Fruit fly (Drosophila melanogaster) whole organism, embryonic: ENCODE results near the gene cyr.

Experiments
- Bgb ChIP-seq: fragments of 200-800 bp; sonication (Bioruptor generic); IDR thresholded peaks from 2 replicates; pipeline ENCODE4 v1.3.6; 2022; ENCODE audit warnings: missing biosample characterization, missing genetic modification characterization; ENCODE audit not compliant: partially characterized antibody
- CG10267 ChIP-seq: fragments of 200-800 bp; sonication (Bioruptor generic); optimal IDR thresholded peaks from 2 replicates; lab custom pipeline; 2018; ENCODE audit warnings: missing biosample characterization, mild to moderate bottlenecking, missing genetic modification characterization, moderate library complexity
- CG10274 ChIP-seq: fragments of 200-800 bp; sonication (Bioruptor generic); optimal IDR thresholded peaks from 3 replicates; lab custom pipeline; 2017; ENCODE audit warnings: missing biosample characterization, mild to moderate bottlenecking, missing genetic modification characterization
- CG12071 ChIP-seq: fragments of 200-800 bp; sonication (Bioruptor generic); optimal IDR thresholded peaks from 3 replicates; lab custom pipeline; 2018; ENCODE audit warnings: missing biosample characterization, mild to moderate bottlenecking, missing genetic modification characterization
- CG12104 ChIP-seq: fragments of 200-800 bp; sonication (Bioruptor generic); optimal IDR thresholded peaks from 3 replicates; lab custom pipeline; 2016; ENCODE audit warnings: missing biosample characterization, missing genetic modification characterization
- CG12236 ChIP-seq: fragments of 200-800 bp; sonication (Bioruptor generic); optimal IDR thresholded peaks from 2 replicates; lab custom pipeline; 2016; ENCODE audit warnings: missing biosample characterization, missing genetic modification characterization
- CG12299 ChIP-seq: fragments of 200-800 bp; sonication (Bioruptor generic); optimal IDR thresholded peaks from 2 replicates; lab custom pipeline; 2018; ENCODE audit warnings: missing biosample characterization, mild to moderate bottlenecking, missing genetic modification characterization
- CG1233 ChIP-seq: fragments of 200-800 bp; sonication (Bioruptor generic); optimal IDR thresholded peaks from 4 replicates; lab custom pipeline; 2018; ENCODE audit warnings: missing biosample characterization, mild to moderate bottlenecking, missing genetic modification characterization
- CG12744 ChIP-seq: fragments of 200-800 bp; sonication (Bioruptor generic); optimal IDR thresholded peaks from 2 replicates; lab custom pipeline; 2016; ENCODE audit warnings: missing biosample characterization, missing genetic modification characterization
- CG13296 ChIP-seq: fragments of 200-800 bp; sonication (Bioruptor generic); optimal IDR thresholded peaks from 3 replicates; lab custom pipeline; 2018; ENCODE audit warnings: missing biosample characterization, mild to moderate bottlenecking, missing genetic modification characterization
- CG17912 ChIP-seq: fragments of 200-800 bp; sonication (Bioruptor generic); optimal IDR thresholded peaks from 2 replicates; lab custom pipeline; 2018; ENCODE audit warnings: missing biosample characterization, mild to moderate bottlenecking, missing genetic modification characterization
- CG2129 ChIP-seq: fragments of 200-800 bp; sonication (Bioruptor generic); IDR thresholded peaks from 2 replicates; pipeline ENCODE4 v1.3.6; 2022; ENCODE audit warnings: missing biosample characterization, missing genetic modification characterization; ENCODE audit not compliant: partially characterized antibody
- CG3065 ChIP-seq: fragments of 200-800 bp; sonication (Bioruptor generic); optimal IDR thresholded peaks from 2 replicates; lab custom pipeline; 2016; ENCODE audit warnings: missing biosample characterization, missing genetic modification characterization
- CG4404 ChIP-seq: fragments of 200-800 bp; sonication (Bioruptor generic); IDR thresholded peaks from 2 replicates; pipeline ENCODE4 v1.3.6; 2022; ENCODE audit warnings: missing biosample characterization, missing genetic modification characterization
- CG4707 ChIP-seq: fragments of 200-800 bp; sonication (Bioruptor generic); optimal IDR thresholded peaks from 2 replicates; lab custom pipeline; 2018; ENCODE audit warnings: missing biosample characterization, mild to moderate bottlenecking, missing genetic modification characterization, moderate library complexity
- CG5245 ChIP-seq: fragments of 200-800 bp; sonication (Bioruptor generic); optimal IDR thresholded peaks from 3 replicates; lab custom pipeline; 2016; ENCODE audit warnings: missing biosample characterization, missing genetic modification characterization
- CG7372 ChIP-seq: fragments of 200-800 bp; sonication (Bioruptor generic); IDR thresholded peaks from 2 replicates; pipeline ENCODE4 v1.3.6; 2022; ENCODE audit warnings: missing biosample characterization, missing genetic modification characterization
- CG7556 ChIP-seq: fragments of 200-800 bp; sonication (Bioruptor generic); optimal IDR thresholded peaks from 2 replicates; lab custom pipeline; 2017; ENCODE audit warnings: missing biosample characterization, mild to moderate bottlenecking, missing genetic modification characterization
- CG7928 ChIP-seq: fragments of 200-800 bp; sonication (Bioruptor generic); optimal IDR thresholded peaks from 2 replicates; lab custom pipeline; 2017; ENCODE audit warnings: missing biosample characterization, mild to moderate bottlenecking, missing genetic modification characterization
- CG8281 ChIP-seq: fragments of 200-800 bp; sonication (Bioruptor generic); optimal IDR thresholded peaks from 2 replicates; lab custom pipeline; 2018; ENCODE audit warnings: missing biosample characterization, mild to moderate bottlenecking, missing genetic modification characterization, moderate library complexity
- CG8478 ChIP-seq: fragments of >200 bp; optimal IDR thresholded peaks from 2 replicates; lab custom pipeline; 2018
- CG8924 ChIP-seq: fragments of 200-800 bp; optimal IDR thresholded peaks from 3 replicates; lab custom pipeline; 2019; ENCODE audit warnings: missing biosample characterization, mild to moderate bottlenecking, missing genetic modification characterization, moderate library complexity
- CkIIα-i1 ChIP-seq: fragments of 200-800 bp; sonication (Bioruptor generic); IDR thresholded peaks from 2 replicates; pipeline ENCODE4 v1.3.6; 2022; ENCODE audit warnings: missing biosample characterization, missing genetic modification characterization
- Elba2 ChIP-seq: fragments of 200-800 bp; sonication (Bioruptor generic); optimal IDR thresholded peaks from 3 replicates; lab custom pipeline; 2016; ENCODE audit warnings: missing biosample characterization, missing genetic modification characterization
- Ets97D ChIP-seq: fragments of 200-800 bp; sonication (Bioruptor generic); optimal IDR thresholded peaks from 3 replicates; lab custom pipeline; 2016; ENCODE audit warnings: missing biosample characterization, missing genetic modification characterization
- MTF-1 ChIP-seq: fragments of 200-800 bp; sonication (Bioruptor generic); optimal IDR thresholded peaks from 2 replicates; lab custom pipeline; 2018; ENCODE audit warnings: missing biosample characterization, mild to moderate bottlenecking, missing genetic modification characterization, borderline replicate concordance
- Meics ChIP-seq: fragments of 200-800 bp; sonication (Bioruptor generic); optimal IDR thresholded peaks from 2 replicates; lab custom pipeline; 2017; ENCODE audit warnings: missing biosample characterization, mild to moderate bottlenecking, missing genetic modification characterization
- NC2β ChIP-seq: fragments of 200-800 bp; sonication (Bioruptor generic); optimal IDR thresholded peaks from 2 replicates; lab custom pipeline; 2016; ENCODE audit warnings: missing biosample characterization, missing genetic modification characterization
- Oli ChIP-seq: fragments of 200-800 bp; sonication (Bioruptor generic); optimal IDR thresholded peaks from 2 replicates; lab custom pipeline; 2018; ENCODE audit warnings: missing biosample characterization, mild to moderate bottlenecking, missing genetic modification characterization, moderate library complexity
- Scr ChIP-seq: fragments of 200-800 bp; sonication (Bioruptor generic); IDR thresholded peaks from 2 replicates; pipeline ENCODE4 v1.3.6; 2022; ENCODE audit warnings: missing biosample characterization, missing genetic modification characterization; ENCODE audit not compliant: partially characterized antibody
- Stat92E ChIP-seq, 3 experiments: fragments of >200 bp in 2 of 3; fragments of 200-800 bp in 1 of 3; sonication (Bioruptor generic) in 1 of 3; optimal IDR thresholded peaks; 2 replicates each; lab custom pipeline; 2017 to 2019; ENCODE audit warnings: missing biosample characterization in 3 of 3, missing genetic modification characterization in 3 of 3, mild to moderate bottlenecking in 1 of 3, moderate library complexity in 1 of 3
- Usf ChIP-seq: fragments of 200-800 bp; sonication (Bioruptor generic); optimal IDR thresholded peaks from 2 replicates; lab custom pipeline; 2017; ENCODE audit warnings: missing genotype, missing biosample characterization, missing genetic modification characterization
- aop ChIP-seq: fragments of 200-800 bp; sonication (Bioruptor generic); IDR thresholded peaks from 2 replicates; pipeline ENCODE4 v1.3.6; 2022; ENCODE audit warnings: missing biosample characterization, missing genetic modification characterization
- bab2 ChIP-seq: fragments of 200-800 bp; sonication (Bioruptor generic); optimal IDR thresholded peaks from 2 replicates; lab custom pipeline; 2016; ENCODE audit warnings: missing biosample characterization, missing genetic modification characterization
- gfzf ChIP-seq: fragments of 200-800 bp; sonication (Bioruptor generic); optimal IDR thresholded peaks from 2 replicates; lab custom pipeline; 2016; ENCODE audit warnings: missing biosample characterization, mild to moderate bottlenecking, missing genetic modification characterization, moderate library complexity
- gro ChIP-seq: fragments of 200-800 bp; sonication (Bioruptor generic); optimal IDR thresholded peaks from 2 replicates; lab custom pipeline; 2016; ENCODE audit warnings: missing biosample characterization, missing genetic modification characterization
- gsb-n ChIP-seq: fragments of 200-800 bp; sonication (Bioruptor generic); optimal IDR thresholded peaks from 3 replicates; lab custom pipeline; 2018; ENCODE audit warnings: missing biosample characterization, mild to moderate bottlenecking, missing genetic modification characterization
- insv ChIP-seq, 2 experiments: fragments of 200-800 bp; sonication (Bioruptor generic); optimal IDR thresholded peaks; 3 replicates each; lab custom pipeline; 2016 to 2018; ENCODE audit warnings: missing biosample characterization in 2 of 2, missing genetic modification characterization in 2 of 2
- ken ChIP-seq: fragments of 200-800 bp; sonication (Bioruptor generic); IDR thresholded peaks from 3 replicates; pipeline ENCODE4 v1.3.6; 2022; ENCODE audit warnings: missing biosample characterization, missing genetic modification characterization
- klu ChIP-seq: fragments of 200-800 bp; sonication (Bioruptor generic); IDR thresholded peaks from 2 replicates; pipeline ENCODE4 v1.3.6; 2022; ENCODE audit warnings: missing biosample characterization, missing genetic modification characterization
- nmo ChIP-seq: fragments of 200-800 bp; sonication (Bioruptor generic); optimal IDR thresholded peaks from 2 replicates; lab custom pipeline; 2018; ENCODE audit warnings: missing biosample characterization, mild to moderate bottlenecking, missing genetic modification characterization, moderate library complexity
- pzg ChIP-seq: fragments of 200-800 bp; sonication (Bioruptor generic); optimal IDR thresholded peaks from 3 replicates; lab custom pipeline; 2018; ENCODE audit warnings: missing biosample characterization, mild to moderate bottlenecking, missing genetic modification characterization, moderate library complexity
- ranshi ChIP-seq: fragments of 200-800 bp; sonication (Bioruptor generic); IDR thresholded peaks from 2 replicates; pipeline ENCODE4 v1.3.6; 2022; ENCODE audit warnings: missing biosample characterization, missing genetic modification characterization
- sna ChIP-seq: fragments of 200-800 bp; sonication (Bioruptor generic); IDR thresholded peaks from 2 replicates; pipeline ENCODE4 v1.3.6; 2022; ENCODE audit warnings: missing biosample characterization, missing genetic modification characterization; ENCODE audit not compliant: partially characterized antibody
- sug ChIP-seq: fragments of 200-800 bp; optimal IDR thresholded peaks from 2 replicates; lab custom pipeline; 2019; ENCODE audit warnings: missing biosample characterization, mild to moderate bottlenecking, missing genetic modification characterization, moderate library complexity
- tll ChIP-seq, 2 experiments: fragments of 200-800 bp in 1 of 2; fragments of >200 bp in 1 of 2; sonication (Bioruptor generic) in 1 of 2; optimal IDR thresholded peaks; 2 replicates each; lab custom pipeline; 2017 to 2019; ENCODE audit warnings: missing biosample characterization in 2 of 2, missing genetic modification characterization in 2 of 2, mild to moderate bottlenecking in 1 of 2, moderate library complexity in 1 of 2
- unc-4 ChIP-seq: fragments of 200-800 bp; sonication (Bioruptor generic); IDR thresholded peaks from 2 replicates; pipeline ENCODE4 v1.3.6; 2022; ENCODE audit warnings: missing biosample characterization, missing genetic modification characterization; ENCODE audit not compliant: partially characterized antibody
- vvl ChIP-seq: fragments of 200-800 bp; sonication (Bioruptor generic); IDR thresholded peaks from 2 replicates; pipeline ENCODE4 v1.3.6; 2022; ENCODE audit warnings: missing biosample characterization, missing genetic modification characterization
- zfh2 ChIP-seq: fragments of 200-800 bp; sonication (Bioruptor generic); optimal IDR thresholded peaks from 2 replicates; lab custom pipeline; 2016; ENCODE audit warnings: missing biosample characterization, missing genetic modification characterization

cyr gene

DNA sequence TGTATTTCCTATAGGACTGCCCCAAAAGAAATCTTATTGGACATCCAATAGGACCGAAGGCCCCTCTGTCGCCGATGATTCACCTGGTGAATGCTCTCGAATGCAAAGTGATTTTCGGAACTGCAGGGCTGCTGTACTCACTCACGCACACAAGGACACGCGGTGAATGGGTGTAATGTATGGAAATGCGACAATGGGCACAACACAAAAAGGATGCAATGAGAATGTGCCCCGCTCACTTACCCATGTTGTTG is 34.8 kb downstream of the cyr start:
- TF ChIP-seq CG12299 (tag; lab: Kevin White, UChicago) (no peak), Stat92E (GFP tag; optimal IDR thresholded peaks at IDR 0.05; lab: Kevin White, UChicago) (no peak), Oli (tag; lab: Kevin White, UChicago) (no peak), CG12744 (no peak), klu (GFP tag; lab: Robert Waterston, UW) (no peak), gsb-n (no peak), CG10267 (tag; lab: Kevin White, UChicago) (no peak), insv (GFP tag; optimal IDR thresholded peaks at IDR 0.05; lab: Kevin White, UChicago) (peak in 1 of 2 experiments; percentile 80), nmo (GFP tag; lab: Kevin White, UChicago) (no peak), Elba2 (GFP tag; lab: Kevin White, UChicago) (peak; percentile 87), CG7556 (no peak), CG7372 (GFP tag; lab: Robert Waterston, UW) (no peak), CG13296 (no peak), NC2β (no peak)

DNA sequence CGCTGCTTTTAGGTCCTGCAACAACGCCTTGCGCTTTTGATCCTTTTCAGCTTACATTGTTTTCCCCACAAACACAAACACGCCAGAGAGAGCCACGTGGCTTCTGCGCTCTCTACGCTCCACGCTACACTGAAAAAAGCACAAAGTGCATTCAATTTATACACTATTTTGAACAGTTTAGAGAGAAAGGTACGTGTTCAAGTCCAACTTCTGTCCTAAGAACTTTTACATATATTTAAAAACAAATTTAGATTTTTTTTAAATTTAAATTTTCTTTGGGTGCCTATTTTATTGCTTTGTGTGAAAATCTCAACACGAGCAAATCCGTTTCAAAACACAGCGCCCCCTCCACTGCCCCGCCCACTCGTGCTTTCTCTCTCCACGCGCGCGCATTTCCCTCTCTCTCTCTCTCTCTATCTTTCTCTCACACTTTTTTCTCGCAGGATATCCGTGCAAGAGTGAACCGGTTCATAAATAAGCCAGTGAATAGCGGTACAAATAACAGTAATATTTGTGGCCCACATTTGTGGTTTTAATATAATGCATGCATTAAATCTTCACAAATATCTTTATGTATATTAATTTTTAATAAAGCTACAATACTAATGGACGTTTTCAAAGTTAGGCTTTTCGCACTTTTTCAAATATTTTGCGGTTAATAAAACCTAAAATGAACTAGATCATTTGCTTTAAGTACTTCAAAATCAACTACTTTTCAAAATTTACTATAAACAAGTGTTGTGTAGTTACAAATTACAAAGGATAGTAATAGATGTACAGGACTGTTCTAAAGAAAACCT is 35.3 kb downstream of the cyr start:
- peak; percentile 85 for TF ChIP-seq CG8924 (tag; lab: Kevin White, UChicago)
- TF ChIP-seq sug (tag; lab: Kevin White, UChicago) = peak; percentile 47
- TF ChIP-seq sna (GFP tag; lab: Robert Waterston, UW) = no peak
- peak; percentile 90 for TF ChIP-seq ken (GFP tag; lab: Robert Waterston, UW)
- peak; percentile 35 for TF ChIP-seq CG10274
- TF ChIP-seq MTF-1 = peak; percentile 49
- no peak for TF ChIP-seq CG8478 (lab: Kevin White, UChicago)
- TF ChIP-seq vvl (GFP tag; lab: Robert Waterston, UW) = peak; percentile 92
- TF ChIP-seq Meics (GFP tag; lab: Kevin White, UChicago) = peak; percentile 88
- TF ChIP-seq CG12071 (GFP tag; lab: Kevin White, UChicago) = peak; percentile 71
- no peak for TF ChIP-seq Bgb
- TF ChIP-seq tll (GFP tag; optimal IDR thresholded peaks at IDR 0.05; lab: Kevin White, UChicago) = no peak
- TF ChIP-seq Usf = peak; percentile 27
- TF ChIP-seq bab2 (GFP tag; lab: Kevin White, UChicago) = peak; percentile 58
- peak; percentile 71 for TF ChIP-seq CG5245 (GFP tag; lab: Kevin White, UChicago)
- peak; percentile 43; the same call in 1 of the 2 replicates for TF ChIP-seq CG4404 (GFP tag; lab: Robert Waterston, UW)
- TF ChIP-seq gro = peak; percentile 46
- TF ChIP-seq zfh2 = peak; percentile 43
- TF ChIP-seq CG12236 = no peak
- TF ChIP-seq unc-4 = no peak
- peak; percentile 21 for TF ChIP-seq CG8281 (tag; lab: Kevin White, UChicago)
- peak; percentile 40; the same call in 1 of the 2 replicates for TF ChIP-seq CkIIα-i1 (GFP tag; lab: Robert Waterston, UW)
- TF ChIP-seq gfzf (GFP tag; lab: Kevin White, UChicago) = no peak
- TF ChIP-seq ranshi (GFP tag; lab: Robert Waterston, UW) = peak; percentile 89
- no peak for TF ChIP-seq pzg (GFP tag; lab: Kevin White, UChicago)
- TF ChIP-seq CG1233 = peak; percentile 70
- TF ChIP-seq Ets97D = peak; percentile 6
- no peak for TF ChIP-seq Scr (GFP tag; lab: Robert Waterston, UW)
- no peak for TF ChIP-seq aop (GFP tag; lab: Robert Waterston, UW)
- peak; percentile 82 for TF ChIP-seq Oli (tag; lab: Kevin White, UChicago)
- no peak for TF ChIP-seq CG4707 (GFP tag; lab: Kevin White, UChicago)
- peak; percentile 59 for TF ChIP-seq CG3065 (GFP tag; lab: Kevin White, UChicago)
- no peak for TF ChIP-seq CG7928 (GFP tag; lab: Kevin White, UChicago)
- no peak for TF ChIP-seq CG17912 (GFP tag; lab: Kevin White, UChicago)
- TF ChIP-seq CG12104 (GFP tag; lab: Kevin White, UChicago) = peak; percentile 68
- TF ChIP-seq CG2129 (GFP tag; lab: Robert Waterston, UW) = no peak
